Worm (Caenorhabditis elegans) whole organism, late embryonic: ENCODE measurements around the gene rab-30.

ENCODE experiments used
- K02D7.2 ChIP-seq: sonication (generic microtip); optimal IDR thresholded peaks from 2 replicates; lab custom pipeline; 2017; ENCODE audit warnings: mild to moderate bottlenecking, missing genetic modification characterization, missing compliant biosample characterization
- K09A11.1 ChIP-seq: sonication (generic microtip); optimal IDR thresholded peaks from 2 replicates; lab custom pipeline; 2017; ENCODE audit warnings: antibody characterized with exemption, mild to moderate bottlenecking, missing genetic modification characterization, missing compliant biosample characterization; ENCODE audit not compliant: insufficient read depth
- T23F11.4 ChIP-seq: fragments of 200-800 bp; sonication (Bioruptor generic); optimal IDR thresholded peaks from 2 replicates; lab custom pipeline; 2018; ENCODE audit warnings: mild to moderate bottlenecking, missing genetic modification characterization, missing compliant biosample characterization
- ceh-18 ChIP-seq: sonication (generic microtip); optimal IDR thresholded peaks from 2 replicates; lab custom pipeline; 2016; ENCODE audit warnings: missing genetic modification characterization, missing compliant biosample characterization
- ceh-19 ChIP-seq: fragments of 200-800 bp; sonication (Bioruptor generic); optimal IDR thresholded peaks from 2 replicates; lab custom pipeline; 2018; ENCODE audit warnings: mild to moderate bottlenecking, missing genetic modification characterization, missing compliant biosample characterization
- ceh-22 ChIP-seq: sonication (generic microtip); optimal IDR thresholded peaks from 2 replicates; lab custom pipeline; 2017; ENCODE audit warnings: missing biosample characterization, missing genetic modification characterization
- ceh-24 ChIP-seq: sonication (generic microtip); optimal IDR thresholded peaks from 2 replicates; lab custom pipeline; 2016; ENCODE audit warnings: mild to moderate bottlenecking, missing genetic modification characterization, missing compliant biosample characterization
- ceh-30 ChIP-seq: fragments of 150-350 bp; optimal IDR thresholded peaks from 2 replicates; lab custom pipeline; 2014; ENCODE audit warnings: missing biosample characterization, missing genetic modification characterization
- ceh-31 ChIP-seq: sonication (generic microtip); optimal IDR thresholded peaks from 2 replicates; lab custom pipeline; 2016; ENCODE audit warnings: missing genetic modification characterization, missing compliant biosample characterization
- ceh-45 ChIP-seq: fragments of 200-800 bp; sonication (Bioruptor generic); IDR thresholded peaks from 2 replicates; pipeline ENCODE4 v1.3.6; 2022; ENCODE audit warnings: missing genetic modification reagents, missing genetic modification characterization, missing compliant biosample characterization
- ceh-6 ChIP-seq: fragments of 200-800 bp; sonication (Bioruptor generic); optimal IDR thresholded peaks from 2 replicates; lab custom pipeline; 2018; ENCODE audit warnings: mild to moderate bottlenecking, missing genetic modification characterization, missing compliant biosample characterization
- che-1 ChIP-seq: sonication (generic microtip); optimal IDR thresholded peaks from 2 replicates; lab custom pipeline; 2016; ENCODE audit warnings: mild to moderate bottlenecking, missing genetic modification characterization, missing compliant biosample characterization
- dmd-4 ChIP-seq: sonication (generic microtip); optimal IDR thresholded peaks from 2 replicates; lab custom pipeline; 2016; ENCODE audit warnings: borderline replicate concordance, missing genetic modification characterization, missing compliant biosample characterization
- dve-1 ChIP-seq: sonication (generic microtip); optimal IDR thresholded peaks from 2 replicates; lab custom pipeline; 2017; ENCODE audit warnings: antibody characterized with exemption, mild to moderate bottlenecking, missing genetic modification characterization, missing compliant biosample characterization
- elt-2 ChIP-seq: sonication (generic microtip); optimal IDR thresholded peaks from 2 replicates; lab custom pipeline; 2016; ENCODE audit warnings: missing genetic modification reagents, missing genetic modification characterization, missing compliant biosample characterization
- fax-1 ChIP-seq: sonication (generic microtip); optimal IDR thresholded peaks from 2 replicates; lab custom pipeline; 2016; ENCODE audit warnings: missing genotype, missing genetic modification characterization, missing compliant biosample characterization
- fkh-10 ChIP-seq: fragments of 150-350 bp; optimal IDR thresholded peaks from 2 replicates; lab custom pipeline; 2014; ENCODE audit warnings: missing biosample characterization, missing genetic modification reagents, missing genetic modification characterization
- hlh-13 ChIP-seq: fragments of 200-800 bp; sonication (Bioruptor generic); optimal IDR thresholded peaks from 2 replicates; lab custom pipeline; 2018; ENCODE audit warnings: mild to moderate bottlenecking, missing genetic modification characterization, missing compliant biosample characterization
- hlh-15 ChIP-seq: sonication (generic microtip); optimal IDR thresholded peaks from 2 replicates; lab custom pipeline; 2016; ENCODE audit warnings: missing genetic modification characterization, missing compliant biosample characterization
- hlh-8 ChIP-seq: sonication (generic microtip); optimal IDR thresholded peaks from 2 replicates; lab custom pipeline; 2016; ENCODE audit warnings: missing genotype, missing genetic modification characterization, missing compliant biosample characterization
- lim-6 ChIP-seq: sonication (generic microtip); optimal IDR thresholded peaks from 2 replicates; lab custom pipeline; 2016; ENCODE audit warnings: missing genetic modification characterization, missing compliant biosample characterization
- nfya-1 ChIP-seq: sonication (generic microtip); optimal IDR thresholded peaks from 2 replicates; lab custom pipeline; 2017; ENCODE audit warnings: missing genetic modification characterization, mild to moderate bottlenecking, missing compliant biosample characterization, antibody characterized with exemption, moderate library complexity
- odd-2 ChIP-seq: sonication (generic microtip); optimal IDR thresholded peaks from 2 replicates; lab custom pipeline; 2017; ENCODE audit warnings: antibody characterized with exemption, mild to moderate bottlenecking, missing genetic modification characterization, missing compliant biosample characterization
- pha-4 ChIP-seq: fragments of 150-350 bp; optimal IDR thresholded peaks from 2 replicates; lab custom pipeline; 2018; ENCODE audit warnings: missing biosample characterization, missing genetic modification reagents, missing genetic modification characterization
- ref-2 ChIP-seq: sonication (generic microtip); optimal IDR thresholded peaks from 2 replicates; lab custom pipeline; 2016; ENCODE audit warnings: missing genetic modification characterization, missing compliant biosample characterization
- sox-4 ChIP-seq: sonication (generic microtip); optimal IDR thresholded peaks from 2 replicates; lab custom pipeline; 2017; ENCODE audit warnings: mild to moderate bottlenecking, missing genetic modification characterization, inconsistent platforms, missing compliant biosample characterization
- ttx-3 ChIP-seq: sonication (generic microtip); optimal IDR thresholded peaks from 2 replicates; lab custom pipeline; 2016; ENCODE audit warnings: missing genetic modification reagents, missing genetic modification characterization, missing compliant biosample characterization
- unc-42 ChIP-seq: sonication (generic microtip); optimal IDR thresholded peaks from 2 replicates; lab custom pipeline; 2016; ENCODE audit warnings: missing genotype, missing genetic modification characterization, missing compliant biosample characterization
- unc-55 ChIP-seq: sonication (generic microtip); optimal IDR thresholded peaks from 2 replicates; lab custom pipeline; 2017; ENCODE audit warnings: missing biosample characterization, missing genetic modification reagents, missing genetic modification characterization
- ztf-16 ChIP-seq: sonication (generic microtip); optimal IDR thresholded peaks from 2 replicates; lab custom pipeline; 2017; ENCODE audit warnings: missing genetic modification characterization, missing compliant biosample characterization

rab-30 gene

ce11 chrIII:10561904-10562303, 1.5 kb downstream of the rab-30 start, which contains the start of gene Y45F3A.1:
Gene Y45F3A.1 (minus strand): TSS chrIII:10561915.
- TF ChIP-seq ttx-3 (tag; lab: Kevin White, UChicago) (no peak), hlh-13 (no peak), ceh-45 (no peak), unc-42 (tag; lab: Kevin White, UChicago) (no peak), ceh-30 (no peak), ref-2 (no peak), sox-4 (tag; lab: Kevin White, UChicago) (no peak), dve-1 (no peak), fkh-10 (GFP tag; lab: Kevin White, UChicago) (no peak), unc-55 (GFP tag; lab: Kevin White, UChicago) (no peak), che-1 (tag; lab: Kevin White, UChicago) (no peak), fax-1 (no peak), T23F11.4 (GFP tag; lab: Kevin White, UChicago) (no peak), ceh-24 (tag; lab: Kevin White, UChicago) (no peak), pha-4 (tag; lab: Kevin White, UChicago) (no peak)

ce11 chrIII:10562542-10562941, 2.1 kb downstream of the rab-30 start:
- TF ChIP-seq unc-42 (tag; lab: Kevin White, UChicago) (no peak), odd-2 (tag; lab: Kevin White, UChicago) (no peak), hlh-15 (tag; lab: Kevin White, UChicago) (no peak), ceh-6 (GFP tag; lab: Kevin White, UChicago) (no peak), K09A11.1 (tag; lab: Kevin White, UChicago) (no peak), K02D7.2 (no peak), ceh-18 (tag; lab: Kevin White, UChicago) (no peak), ceh-22 (tag; lab: Kevin White, UChicago) (no peak)

DNA sequence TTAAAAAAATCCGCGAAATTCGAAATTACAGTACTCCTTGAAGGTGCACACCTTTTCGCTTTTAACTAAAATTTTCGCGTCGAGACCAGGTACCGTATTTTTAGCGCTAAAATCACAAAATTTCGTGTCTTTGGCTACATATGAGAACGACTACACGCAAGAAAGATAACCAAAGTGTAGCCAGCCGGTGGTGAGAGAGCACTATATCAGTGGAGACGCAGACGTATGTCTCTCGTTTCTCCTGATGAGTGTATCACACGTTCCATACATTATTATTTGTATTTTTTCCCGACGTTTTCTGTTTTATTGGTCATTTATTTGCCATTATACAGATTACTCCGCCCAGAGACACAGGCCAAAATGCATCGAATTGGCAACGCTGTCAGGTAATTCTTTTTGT, 5.5 kb downstream of the rab-30 start, which contains the start of gene acdh-11:
acdh-11 (plus strand) TSS at position 333 of the 400 bp plus-strand sequence.
- TF ChIP-seq ceh-19 (no peak), hlh-8 (tag; lab: Kevin White, UChicago) (no peak), pha-4 (tag; lab: Kevin White, UChicago) (no peak), elt-2 (tag; lab: Kevin White, UChicago) (peak; percentile 19), ceh-31 (tag; lab: Kevin White, UChicago) (no peak)
- TF ChIP-seq, all 69 proteins: peak for 1

- peak; percentile 75 for TF ChIP-seq nfya-1
- TF ChIP-seq ztf-16 (tag; lab: Kevin White, UChicago): no peak
Observed at ce11 chrIII:10569246-10569645, 8.8 kb downstream of the rab-30 start.

- TF ChIP-seq hlh-13: no peak
- no peak for TF ChIP-seq lim-6 (tag; lab: Kevin White, UChicago)
Observed at ce11 chrIII:10575320-10575719, 14.9 kb downstream of the rab-30 start, which contains the start of gene Y45F3A.4. Gene Y45F3A.4 (minus strand): TSS chrIII:10575420.

- TF ChIP-seq pha-4 (tag; lab: Kevin White, UChicago) (no peak), unc-42 (tag; lab: Kevin White, UChicago) (peak; percentile 13)
Observed at ce11 chrIII:10577782-10578181, 17.4 kb downstream of the rab-30 start.

DNA sequence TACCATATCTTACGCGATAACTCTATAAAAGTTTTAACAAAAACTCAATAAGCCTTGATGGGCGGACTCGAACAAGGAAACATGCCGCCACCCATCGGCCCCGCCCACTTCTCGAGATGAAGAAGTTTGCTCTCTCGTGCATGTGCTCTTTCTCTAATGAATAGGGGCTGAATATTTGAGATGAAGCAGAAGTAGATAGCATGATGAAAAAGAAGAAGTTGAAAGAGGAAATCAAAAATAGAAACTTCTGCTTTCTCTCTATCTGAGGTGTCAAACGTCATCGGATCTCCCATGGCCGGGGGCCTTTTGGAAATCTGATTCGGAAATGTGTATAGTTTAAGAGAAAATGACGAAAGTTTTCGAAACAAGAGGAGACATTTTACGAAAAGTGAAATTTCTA, 18.5 kb downstream of the rab-30 start:
- TF ChIP-seq unc-42 (tag; lab: Kevin White, UChicago) (peak; percentile 20), ceh-18 (tag; lab: Kevin White, UChicago) (no peak), dmd-4 (tag; lab: Kevin White, UChicago) (no peak)
- TF ChIP-seq, all 69 proteins: peak for 1
